Worm (Caenorhabditis elegans) whole organism, mixed stage, embryonic: ENCODE results near the gene F55B11.3.

Source experiments
- ceh-83 ChIP-seq: fragments of 200-800 bp; sonication (Bioruptor generic); optimal IDR thresholded peaks from 2 replicates; lab custom pipeline; 2018; ENCODE audit warnings: mild to moderate bottlenecking, missing genetic modification characterization, missing compliant biosample characterization
- lin-13 ChIP-seq: fragments of 150-350 bp; optimal IDR thresholded peaks from 2 replicates; lab custom pipeline; 2014; ENCODE audit warnings: missing biosample characterization, missing genetic modification characterization
- lsy-2 ChIP-seq: fragments of 150-350 bp; optimal IDR thresholded peaks from 2 replicates; lab custom pipeline; 2014; ENCODE audit warnings: missing biosample characterization, missing genetic modification characterization
- mab-5 ChIP-seq: fragments of 150-350 bp; optimal IDR thresholded peaks from 2 replicates; lab custom pipeline; 2014; ENCODE audit warnings: missing biosample characterization, missing genetic modification characterization
- mep-1 ChIP-seq: fragments of 150-350 bp; optimal IDR thresholded peaks from 2 replicates; lab custom pipeline; 2017; ENCODE audit warnings: missing biosample characterization, missing genetic modification reagents, missing genetic modification characterization, inconsistent platforms
- nhr-2 ChIP-seq: fragments of 150-350 bp; optimal IDR thresholded peaks from 2 replicates; lab custom pipeline; 2014; ENCODE audit warnings: missing biosample characterization, missing genetic modification characterization
- nhr-237 ChIP-seq: fragments of 150-350 bp; optimal IDR thresholded peaks from 2 replicates; lab custom pipeline; 2014; ENCODE audit warnings: missing biosample characterization, missing genetic modification characterization
- nhr-28 ChIP-seq: fragments of 150-350 bp; optimal IDR thresholded peaks from 2 replicates; lab custom pipeline; 2014; ENCODE audit warnings: missing biosample characterization, missing genetic modification characterization
- snpc-4 ChIP-seq: fragments of 150-350 bp; optimal IDR thresholded peaks from 2 replicates; lab custom pipeline; 2014; ENCODE audit warnings: missing biosample characterization, missing genetic modification characterization
- sptf-1 ChIP-seq: sonication (generic microtip); optimal IDR thresholded peaks from 2 replicates; lab custom pipeline; 2017; ENCODE audit warnings: mild to moderate bottlenecking, missing genetic modification characterization, moderate library complexity, missing compliant biosample characterization
- unc-120 ChIP-seq: sonication (generic microtip); optimal IDR thresholded peaks from 2 replicates; lab custom pipeline; 2017; ENCODE audit warnings: missing genetic modification characterization, missing compliant biosample characterization; ENCODE audit not compliant: poor library complexity, severe bottlenecking
- unc-39 ChIP-seq: fragments of 150-350 bp; optimal IDR thresholded peaks from 2 replicates; lab custom pipeline; 2014; ENCODE audit warnings: missing biosample characterization, missing genetic modification characterization
- unc-62 ChIP-seq: fragments of 150-350 bp; optimal IDR thresholded peaks from 2 replicates; lab custom pipeline; 2014; ENCODE audit warnings: missing biosample characterization, missing genetic modification reagents, missing genetic modification characterization
- zip-8 ChIP-seq: fragments of 150-350 bp; optimal IDR thresholded peaks from 2 replicates; lab custom pipeline; 2014; ENCODE audit warnings: missing biosample characterization, missing genetic modification characterization

ce11 chrIV:14424396-14424795 lies at the start of gene F55B11.3:
- no peak for TF ChIP-seq snpc-4 (tag; lab: Kevin White, UChicago)
- no peak for TF ChIP-seq sptf-1
- no peak for TF ChIP-seq lsy-2 (tag; lab: Kevin White, UChicago)
- no peak for TF ChIP-seq nhr-237 (tag; lab: Kevin White, UChicago)
- TF ChIP-seq unc-62 (GFP tag; lab: Kevin White, UChicago) = no peak
- TF ChIP-seq nhr-28 (tag; lab: Kevin White, UChicago) = no peak
- TF ChIP-seq lin-13 (tag; lab: Kevin White, UChicago) = no peak
- no peak for TF ChIP-seq nhr-2
- no peak for TF ChIP-seq mep-1 (tag; lab: Kevin White, UChicago)
- no peak for TF ChIP-seq unc-39 (tag; lab: Kevin White, UChicago)
- no peak for TF ChIP-seq mab-5 (tag; lab: Kevin White, UChicago)
- TF ChIP-seq zip-8 (tag; lab: Kevin White, UChicago) = no peak
- no peak for TF ChIP-seq ceh-83 (GFP tag; lab: Kevin White, UChicago)
- no peak for TF ChIP-seq unc-120 (tag; lab: Kevin White, UChicago)
